Worm (Caenorhabditis elegans): Measurements from ENCODE around the gene fbxa-76.
A peak's percentile ranks its signal among the peaks of the same experiment; 100 is the strongest.

Gene fbxa-76

ce11 chrIII:1201958-1202596, 46.9 kb downstream of the fbxa-76 start, which contains the start of the genes mrpl-45 and Y119D3B.12 (continued):
- TF ChIP-seq nhr-76 (tag; optimal IDR thresholded peaks at IDR 0.05) (no peak), nhr-20 (tag; optimal IDR thresholded peaks at IDR 0.05) (no peak), xbp-1 (tag; optimal IDR thresholded peaks at IDR 0.05) (peak; percentile 85), mef-2 (tag; optimal IDR thresholded peaks at IDR 0.05) (no peak), lsy-2 (tag; optimal IDR thresholded peaks at IDR 0.05) (peak; percentile 86 to 89), isw-1 (GFP tag; IDR thresholded peaks at IDR 0.05) (peak; percentile 75), pqm-1 (tag; optimal IDR thresholded peaks at IDR 0.05) (no peak), nhr-12 (tag; optimal IDR thresholded peaks at IDR 0.05) (no peak), ceh-88 (GFP tag; IDR thresholded peaks at IDR 0.05) (0 out of 2 replicates have a peak, but pooled peaks have one; percentile 22), rnt-1 (tag; optimal IDR thresholded peaks at IDR 0.05) (no peak), mab-9 (GFP tag; IDR thresholded peaks at IDR 0.05) (0 out of 2 replicates have a peak, but pooled peaks have one; percentile 52), mep-1 (tag; optimal IDR thresholded peaks at IDR 0.05) (peak; percentile 91), unc-130 (tag; optimal IDR thresholded peaks at IDR 0.05) (peak; percentile 53), swsn-7 (tag; optimal IDR thresholded peaks at IDR 0.05) (peak; percentile 81), ztf-11 (tag; optimal IDR thresholded peaks at IDR 0.05) (peak; percentile 5 to 52), jun-1 (tag; optimal IDR thresholded peaks at IDR 0.05) (no peak), egl-27 (tag; optimal IDR thresholded peaks at IDR 0.05) (no peak), ama-1 (optimal IDR thresholded peaks at IDR 0.05) (no peak), sptf-1 (tag; optimal IDR thresholded peaks at IDR 0.05) (no peak), pag-3 (tag; optimal IDR thresholded peaks at IDR 0.05; ENCODE audit: borderline replicate concordance, insufficient read depth) (no peak), lin-35 (GFP tag; optimal IDR thresholded peaks at IDR 0.05) (peak; percentile 81 to 89), F16B12.6 (tag; optimal IDR thresholded peaks at IDR 0.05) (peak; percentile 97), fkh-4 (tag; optimal IDR thresholded peaks at IDR 0.05; ENCODE audit: borderline replicate concordance) (no peak), sox-4 (tag; optimal IDR thresholded peaks at IDR 0.05) (peak; percentile 54), snu-23 (GFP tag; optimal IDR thresholded peaks at IDR 0.05) (peak; percentile 90), snpc-4 (tag; optimal IDR thresholded peaks at IDR 0.05) (peak; percentile 50), ztf-4 (tag; optimal IDR thresholded peaks at IDR 0.05) (no peak), zip-4 (GFP tag; optimal IDR thresholded peaks at IDR 0.05) (peak; percentile 17), nhr-237 (tag; optimal IDR thresholded peaks at IDR 0.05) (peak; percentile 11), nhr-77 (tag; optimal IDR thresholded peaks at IDR 0.05) (peak; percentile 53), alr-1 (tag; optimal IDR thresholded peaks at IDR 0.05; ENCODE audit: borderline replicate concordance) (no peak), nhr-47 (tag; optimal IDR thresholded peaks at IDR 0.05) (no peak), zag-1 (tag; optimal IDR thresholded peaks at IDR 0.05) (no peak), nhr-28 (tag; optimal IDR thresholded peaks at IDR 0.05) (no peak), ceh-8 (GFP tag; optimal IDR thresholded peaks at IDR 0.05) (peak; percentile 41), nhr-85 (tag) (peak; percentile 81), skn-1 (tag; optimal IDR thresholded peaks at IDR 0.05) (peak; percentile 97), lin-15B (tag; optimal IDR thresholded peaks at IDR 0.05) (peak; percentile 92), fkh-10 (GFP tag; optimal IDR thresholded peaks at IDR 0.05) (peak; percentile 69), ces-1 (GFP tag; optimal IDR thresholded peaks at IDR 0.05) (no peak), Y116A8C.19 (tag; optimal IDR thresholded peaks at IDR 0.05; ENCODE audit: borderline replicate concordance) (no peak), nhr-71 (tag; optimal IDR thresholded peaks at IDR 0.05) (no peak), tbx-2 (tag; optimal IDR thresholded peaks at IDR 0.05) (peak; percentile 82), ets-5 (GFP tag; IDR thresholded peaks at IDR 0.05) (no peak), fkh-8 (tag; optimal IDR thresholded peaks at IDR 0.05) (peak; percentile 46), hlh-17 (GFP tag; optimal IDR thresholded peaks at IDR 0.05; ENCODE audit: borderline replicate concordance) (no peak), sup-37 (GFP tag; optimal IDR thresholded peaks at IDR 0.05) (peak; percentile 50), ceh-90 (tag; optimal IDR thresholded peaks at IDR 0.05) (no peak), nhr-19 (GFP tag; conservative IDR thresholded peaks at IDR 0.05) (peak; percentile 77), lin-13 (GFP tag; optimal IDR thresholded peaks at IDR 0.05) (peak; percentile 71), mdl-1 (tag; optimal IDR thresholded peaks at IDR 0.05) (peak in 1 of 2 experiments; percentile 68), elt-2 (tag; optimal IDR thresholded peaks at IDR 0.05) (peak; percentile 11)

All from whole organism, L1 larva.